Worm (Caenorhabditis elegans) whole organism, L4/young adult: ENCODE data around the gene R05G9.3.

ENCODE experiments used
- W03F9.2 ChIP-seq: fragments of 150-350 bp; optimal IDR thresholded peaks from 2 replicates; lab custom pipeline; 2014; ENCODE audit warnings: missing biosample characterization, missing genetic modification characterization
- dao-5 ChIP-seq: sonication (generic microtip); optimal IDR thresholded peaks from 2 replicates; lab custom pipeline; 2016; ENCODE audit warnings: missing genotype, missing genetic modification characterization, moderate library complexity, missing compliant biosample characterization
- him-1 ChIP-seq: sonication (generic microtip); optimal IDR thresholded peaks from 2 replicates; lab custom pipeline; 2016; ENCODE audit warnings: missing genotype, missing genetic modification reagents, missing genetic modification characterization, missing compliant biosample characterization

Gene R05G9.3

ce11 chrII:6484876-6485526 lies 16.3 kb downstream of the R05G9.3 start, which contains the start of the genes lido-16 and plpp-1.2:
Gene lido-16, minus strand, starts transcription at chrII:6484976.
Gene plpp-1.2, plus strand, starts transcription at chrII:6485476.
- no peak for TF ChIP-seq him-1

- no peak for TF ChIP-seq W03F9.2
- TF ChIP-seq dao-5 (tag; lab: Kevin White, UChicago): no peak
- TF ChIP-seq him-1: no peak
Observed at ce11 chrII:6482762-6483161, 18.6 kb downstream of the R05G9.3 start.

DNA sequence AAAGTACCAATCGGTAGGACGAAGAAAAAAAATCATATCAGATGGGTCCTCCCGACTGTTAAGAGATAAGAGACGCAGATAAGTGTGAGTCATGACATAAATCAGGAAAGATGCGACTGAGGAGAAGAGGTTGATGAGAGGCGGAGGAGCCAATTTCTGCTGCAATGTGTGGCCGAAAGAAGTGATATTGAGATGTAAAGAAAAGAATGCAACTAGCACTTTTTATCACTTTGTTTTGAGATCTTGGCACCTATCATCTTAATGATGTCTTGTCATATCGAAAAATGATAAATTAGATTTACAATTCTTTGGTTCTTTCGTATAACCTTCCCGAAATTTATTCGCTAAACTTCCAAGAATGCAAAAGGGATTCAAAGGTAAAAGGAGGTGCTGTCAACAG lies 19.2 kb downstream of the R05G9.3 start, which contains the start of gene del-10:
del-10 (minus strand) TSS at position 24 of the 400 bp plus-strand sequence.
- TF ChIP-seq W03F9.2 (no peak), him-1 (no peak), dao-5 (tag; lab: Kevin White, UChicago) (no peak)

DNA sequence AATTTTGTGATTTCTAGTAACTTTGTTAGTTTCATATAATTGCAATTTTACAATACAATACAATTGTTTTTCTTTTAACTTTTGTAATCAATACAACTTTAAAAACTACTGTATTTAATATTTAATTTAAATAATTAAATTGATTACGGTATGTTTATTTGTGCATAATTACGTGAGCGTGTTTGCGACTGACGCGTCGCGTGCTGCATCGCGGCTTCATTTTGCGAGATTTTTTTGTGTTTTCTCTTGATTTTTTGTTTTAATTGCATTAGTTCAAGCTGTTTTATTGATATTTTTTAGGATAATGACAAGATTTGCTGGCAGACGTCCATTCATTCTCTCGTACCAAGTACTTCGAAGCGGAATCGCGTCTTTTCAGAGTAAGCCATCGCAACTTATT lies 24.7 kb downstream of the R05G9.3 start, which contains the start of gene T28D9.4:
T28D9.4 (plus strand) TSS at position 301 of the 400 bp plus-strand sequence.
- TF ChIP-seq him-1 (no peak), W03F9.2 (no peak), dao-5 (tag; lab: Kevin White, UChicago) (no peak)

DNA sequence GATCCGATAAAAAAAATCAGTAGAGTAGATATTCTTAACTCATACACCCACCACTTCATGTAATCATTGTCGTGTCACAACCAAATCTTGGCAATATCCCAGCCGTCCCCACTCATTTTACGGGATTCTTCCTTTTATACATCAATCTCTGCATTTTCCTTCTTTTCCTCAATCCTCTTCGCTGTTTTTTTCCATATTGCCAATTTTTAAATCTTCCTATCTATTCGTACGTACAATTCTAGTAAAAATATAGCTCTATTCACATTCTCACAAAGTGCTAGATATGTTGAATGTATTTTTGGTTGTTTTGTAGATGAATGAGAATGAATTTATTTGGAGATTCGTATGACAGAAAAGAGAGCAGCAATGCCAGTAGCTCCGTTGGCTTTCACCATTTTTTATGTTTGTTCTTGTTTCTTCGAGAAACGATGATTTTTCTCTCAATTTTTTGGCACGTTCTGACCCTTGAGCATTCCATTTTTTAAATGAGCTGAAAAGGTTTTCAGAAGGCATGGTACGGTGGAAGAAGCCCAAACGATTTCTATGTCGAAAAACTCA lies 26.1 kb downstream of the R05G9.3 start, which contains the start of gene T28D9.16:
T28D9.16 (plus strand) TSS at position 508 of the 558 bp plus-strand sequence.
- TF ChIP-seq him-1: no peak
- TF ChIP-seq W03F9.2: no peak
- TF ChIP-seq dao-5 (tag; lab: Kevin White, UChicago): no peak

ce11 chrII:6470985-6471384 lies 30.3 kb downstream of the R05G9.3 start, which contains the start of gene dgk-5:
Gene dgk-5, minus strand, starts transcription at chrII:6471085.
- no peak for TF ChIP-seq W03F9.2
- TF ChIP-seq dao-5 (tag; lab: Kevin White, UChicago): no peak
- TF ChIP-seq him-1: no peak

ce11 chrII:6469340-6469739 lies 32.0 kb downstream of the R05G9.3 start:
- TF ChIP-seq W03F9.2: no peak
- TF ChIP-seq him-1: no peak
- TF ChIP-seq dao-5 (tag; lab: Kevin White, UChicago): no peak

- TF ChIP-seq W03F9.2 (no peak), him-1 (no peak), dao-5 (tag; lab: Kevin White, UChicago) (no peak)
Observed at ce11 chrII:6454671-6455070, 46.6 kb downstream of the R05G9.3 start, which contains the start of gene aptf-1. Gene aptf-1, plus strand, starts transcription at chrII:6454971.

DNA sequence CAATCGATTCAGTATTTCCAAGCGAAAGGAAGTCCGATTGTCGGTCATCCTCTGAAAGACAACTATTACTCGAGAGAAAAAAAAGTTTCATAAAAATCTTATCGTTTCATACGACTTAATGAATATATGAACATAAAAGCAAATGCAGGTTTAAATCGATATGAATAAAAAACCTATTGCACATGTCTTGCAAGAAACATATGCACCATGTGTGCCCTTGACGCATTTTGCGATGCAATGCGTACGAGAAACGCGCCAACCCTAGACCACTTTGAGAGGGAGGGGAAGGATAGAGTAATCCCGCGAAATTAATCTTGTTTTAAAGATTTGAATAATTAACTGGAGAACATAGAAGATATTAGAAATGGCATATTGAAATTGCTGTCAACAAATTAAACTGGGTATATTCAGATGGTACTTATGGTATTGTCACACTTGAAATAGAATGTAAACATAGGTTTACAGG lies 47.9 kb downstream of the R05G9.3 start, which contains the start of gene atg-16.2:
atg-16.2 (minus strand) TSS at position 51 of the 466 bp plus-strand sequence.
- no peak for TF ChIP-seq him-1
- TF ChIP-seq W03F9.2: peak; percentile 17
